Worm (Caenorhabditis elegans) whole organism, early embryonic: ENCODE data around the gene pes-4.

ENCODE experiments used
- B0310.2 ChIP-seq: sonication (generic microtip); optimal IDR thresholded peaks from 2 replicates; lab custom pipeline; 2016; ENCODE audit warnings: mild to moderate bottlenecking, missing genetic modification characterization, missing compliant biosample characterization
- F13C5.2 ChIP-seq: sonication (generic microtip); optimal IDR thresholded peaks from 2 replicates; lab custom pipeline; 2017; ENCODE audit warnings: mild to moderate bottlenecking, missing genetic modification characterization, inconsistent platforms, missing compliant biosample characterization
- aly-1 ChIP-seq: sonication (generic microtip); optimal IDR thresholded peaks from 2 replicates; lab custom pipeline; 2016; ENCODE audit warnings: missing genetic modification characterization, missing compliant biosample characterization
- ama-1 ChIP-seq: fragments of 150-350 bp; optimal IDR thresholded peaks from 2 replicates; lab custom pipeline; 2014
- ceh-13 ChIP-seq: fragments of 200-800 bp; sonication (Bioruptor generic); optimal IDR thresholded peaks from 2 replicates; lab custom pipeline; 2018; ENCODE audit warnings: mild to moderate bottlenecking, missing genetic modification characterization, missing compliant biosample characterization
- ceh-36 ChIP-seq: sonication (generic microtip); optimal IDR thresholded peaks from 2 replicates; lab custom pipeline; 2016; ENCODE audit warnings: missing genetic modification characterization, inconsistent platforms, missing compliant biosample characterization
- ets-7 ChIP-seq: sonication (generic microtip); optimal IDR thresholded peaks from 2 replicates; lab custom pipeline; 2016; ENCODE audit warnings: missing genotype, missing genetic modification characterization, missing compliant biosample characterization
- flt-1 ChIP-seq: fragments of 200-800 bp; sonication (Bioruptor generic); IDR thresholded peaks from 2 replicates; pipeline ENCODE4 v1.3.6; 2022; ENCODE audit warnings: missing genetic modification characterization, missing compliant biosample characterization
- hmbx-1 ChIP-seq: sonication (generic microtip); optimal IDR thresholded peaks from 2 replicates; lab custom pipeline; 2016; ENCODE audit warnings: mild to moderate bottlenecking, missing genetic modification characterization, missing compliant biosample characterization
- hmg-4 ChIP-seq: fragments of 200-800 bp; sonication (Bioruptor generic); optimal IDR thresholded peaks from 2 replicates; lab custom pipeline; 2018; ENCODE audit warnings: mild to moderate bottlenecking, missing genetic modification characterization, missing compliant biosample characterization
- hnd-1 ChIP-seq: sonication (generic microtip); optimal IDR thresholded peaks from 2 replicates; lab custom pipeline; 2016; ENCODE audit warnings: missing genetic modification characterization, missing compliant biosample characterization
- pes-1 ChIP-seq: fragments of 200-800 bp; sonication (Bioruptor generic); IDR thresholded peaks from 2 replicates; pipeline ENCODE4 v1.3.6; 2022; ENCODE audit warnings: missing genetic modification reagents, missing genetic modification characterization, missing compliant biosample characterization
- scrt-1 ChIP-seq: fragments of 200-800 bp; sonication (Bioruptor generic); IDR thresholded peaks from 2 replicates; pipeline ENCODE4 v1.3.6; 2022; ENCODE audit warnings: missing genetic modification characterization, missing compliant biosample characterization
- sea-1 ChIP-seq: fragments of 200-800 bp; sonication (Bioruptor generic); conservative IDR thresholded peaks from 2 replicates; pipeline ENCODE4 v1.3.6; 2022; ENCODE audit warnings: missing genetic modification characterization, missing compliant biosample characterization
- tbx-11 ChIP-seq: fragments of 200-800 bp; sonication (Bioruptor generic); IDR thresholded peaks from 2 replicates; pipeline ENCODE4 v1.3.6; 2022; ENCODE audit warnings: missing genetic modification characterization, missing compliant biosample characterization
- tbx-37 ChIP-seq: fragments of 200-800 bp; sonication (Bioruptor generic); conservative IDR thresholded peaks from 2 replicates; pipeline ENCODE4 v1.3.6; 2022; ENCODE audit warnings: missing genetic modification reagents, missing genetic modification characterization, missing compliant biosample characterization
- tra-4 ChIP-seq: sonication (generic microtip); optimal IDR thresholded peaks from 2 replicates; lab custom pipeline; 2017; ENCODE audit warnings: missing genetic modification characterization, missing compliant biosample characterization

The pes-4 gene

DNA sequence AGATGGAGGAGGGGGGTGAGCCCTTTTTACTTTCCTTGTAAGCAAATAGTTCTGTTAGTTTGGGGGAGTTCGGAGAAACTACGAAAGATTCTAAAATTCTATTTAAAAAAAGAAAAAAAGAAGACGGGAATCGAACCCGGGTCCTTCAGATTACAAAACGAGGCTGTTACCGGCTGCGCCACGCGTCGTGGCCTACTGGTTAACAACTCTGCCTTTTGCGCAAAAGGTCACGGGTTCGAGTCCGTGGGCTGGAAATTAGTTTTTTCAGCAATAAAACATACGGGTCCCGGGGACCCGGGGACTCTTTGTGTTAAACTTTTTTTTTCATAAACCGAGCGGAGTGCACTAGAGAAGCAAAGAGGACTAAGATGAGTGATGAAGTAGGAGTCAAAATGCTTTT, 1.1 kb upstream of the pes-4 start:
- no peak for TF ChIP-seq B0310.2 (tag; lab: Kevin White, UChicago)
- no peak for TF ChIP-seq tbx-11 (GFP tag; lab: Robert Waterston, UW)
- TF ChIP-seq ceh-13 (GFP tag; lab: Kevin White, UChicago) = no peak
- TF ChIP-seq ceh-36 (tag; lab: Kevin White, UChicago) = no peak
- TF ChIP-seq hmg-4 = no peak
- no peak for TF ChIP-seq aly-1 (tag; lab: Kevin White, UChicago)

DNA sequence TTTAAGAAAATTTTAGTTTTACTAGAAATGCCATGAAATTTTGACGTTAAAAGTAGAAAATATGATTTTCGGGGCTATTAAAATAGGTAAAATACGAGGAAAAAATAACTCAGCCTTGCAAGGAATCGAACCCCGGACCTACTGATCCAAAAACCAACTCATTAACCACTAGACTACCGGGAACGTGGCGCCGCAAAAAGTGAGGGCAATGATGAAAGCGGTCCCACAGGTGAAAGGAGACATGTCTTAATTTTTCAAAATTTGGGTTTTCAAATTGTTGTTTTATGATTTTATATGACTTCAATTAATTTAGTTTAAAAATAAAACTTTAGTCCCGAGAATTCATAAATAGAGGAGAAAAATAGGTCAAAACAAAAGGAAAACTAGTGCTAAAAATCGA, 598 bp upstream of the pes-4 start:
- TF ChIP-seq F13C5.2 = no peak
- TF ChIP-seq hmg-4 = no peak
- TF ChIP-seq B0310.2 (tag; lab: Kevin White, UChicago) = no peak
- no peak for TF ChIP-seq tbx-11 (GFP tag; lab: Robert Waterston, UW)
- no peak for TF ChIP-seq flt-1 (GFP tag; lab: Robert Waterston, UW)
- no peak for TF ChIP-seq scrt-1 (GFP tag; lab: Robert Waterston, UW)
- no peak for TF ChIP-seq hmbx-1 (tag; lab: Kevin White, UChicago)
- TF ChIP-seq hnd-1 (tag; lab: Kevin White, UChicago) = no peak
- TF ChIP-seq sea-1 (GFP tag; lab: Robert Waterston, UW) = no peak
- no peak for TF ChIP-seq ama-1 (lab: Kevin White, UChicago)
- TF ChIP-seq aly-1 (tag; lab: Kevin White, UChicago) = no peak
- TF ChIP-seq pes-1 (GFP tag; lab: Robert Waterston, UW) = no peak
- no peak for TF ChIP-seq ceh-13 (GFP tag; lab: Kevin White, UChicago)
- no peak for TF ChIP-seq tra-4 (tag; lab: Kevin White, UChicago)
- no peak for TF ChIP-seq ets-7 (tag; lab: Kevin White, UChicago)
- TF ChIP-seq ceh-36 (tag; lab: Kevin White, UChicago) = no peak
- TF ChIP-seq tbx-37 = no peak

DNA sequence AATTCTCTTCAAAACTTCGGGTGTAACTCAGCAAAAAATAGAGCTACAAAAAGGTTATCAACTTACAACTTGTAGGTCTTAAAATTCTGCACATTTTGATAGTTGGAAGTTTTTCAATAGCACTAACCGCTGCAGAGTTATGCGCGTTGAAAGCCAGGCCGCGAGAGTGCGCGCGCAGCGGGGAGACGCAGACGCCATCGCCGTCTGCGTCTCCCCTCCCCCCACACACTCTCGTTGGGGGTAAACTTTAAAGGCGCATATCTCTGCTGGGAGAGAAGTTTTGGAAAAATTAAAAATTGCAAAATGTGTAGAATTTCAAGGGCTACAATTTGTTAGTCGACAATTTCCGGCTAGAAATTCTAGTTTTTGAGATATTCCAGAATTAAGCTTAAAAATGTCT, 564 bp downstream of the pes-4 start:
- TF ChIP-seq hmbx-1 (tag; lab: Kevin White, UChicago) (no peak), ets-7 (tag; lab: Kevin White, UChicago) (no peak), tbx-37 (no peak), B0310.2 (tag; lab: Kevin White, UChicago) (no peak), hnd-1 (tag; lab: Kevin White, UChicago) (no peak)

DNA sequence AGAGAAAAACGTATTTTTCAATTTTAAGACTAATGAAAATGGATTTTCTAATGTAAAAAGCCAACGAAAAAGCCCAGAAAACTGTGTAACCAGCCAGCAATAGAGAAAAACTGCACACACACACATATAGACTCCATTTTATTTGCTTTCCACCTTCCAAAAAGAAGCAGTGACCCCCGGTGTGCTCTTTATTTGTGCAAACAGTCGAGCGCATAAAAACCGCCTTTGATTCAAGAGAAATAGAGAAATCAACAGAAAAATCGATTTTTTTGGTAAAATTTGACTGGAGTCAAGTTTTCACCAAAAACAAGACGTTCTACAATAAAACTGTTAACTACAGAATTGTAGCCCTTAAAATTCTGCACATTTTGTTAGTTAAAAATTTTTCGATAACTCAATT, 1.5 kb downstream of the pes-4 start:
- TF ChIP-seq ceh-36 (tag; lab: Kevin White, UChicago) = no peak
- no peak for TF ChIP-seq B0310.2 (tag; lab: Kevin White, UChicago)

DNA sequence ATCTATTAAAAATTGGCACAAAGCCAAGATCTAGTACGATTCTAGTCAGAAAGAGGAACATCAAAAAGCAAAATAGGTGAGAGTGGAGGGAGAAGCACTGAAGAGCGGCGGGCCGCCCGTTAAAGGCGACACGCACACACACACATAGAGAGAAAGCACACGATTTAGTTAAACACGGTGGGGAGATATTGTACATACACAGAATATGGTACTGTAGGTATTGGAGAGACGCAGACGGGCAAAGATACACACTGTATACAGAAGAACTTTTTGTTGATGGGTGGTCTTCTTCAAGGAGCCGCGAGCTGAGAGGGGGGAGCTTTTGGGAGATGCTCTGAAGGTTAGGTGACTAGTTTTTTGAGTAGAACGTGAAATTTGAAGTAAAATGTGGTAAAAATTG, 3.8 kb downstream of the pes-4 start:
- no peak for TF ChIP-seq tbx-11 (GFP tag; lab: Robert Waterston, UW)
- no peak for TF ChIP-seq ceh-13 (GFP tag; lab: Kevin White, UChicago)
- no peak for TF ChIP-seq tbx-37

DNA sequence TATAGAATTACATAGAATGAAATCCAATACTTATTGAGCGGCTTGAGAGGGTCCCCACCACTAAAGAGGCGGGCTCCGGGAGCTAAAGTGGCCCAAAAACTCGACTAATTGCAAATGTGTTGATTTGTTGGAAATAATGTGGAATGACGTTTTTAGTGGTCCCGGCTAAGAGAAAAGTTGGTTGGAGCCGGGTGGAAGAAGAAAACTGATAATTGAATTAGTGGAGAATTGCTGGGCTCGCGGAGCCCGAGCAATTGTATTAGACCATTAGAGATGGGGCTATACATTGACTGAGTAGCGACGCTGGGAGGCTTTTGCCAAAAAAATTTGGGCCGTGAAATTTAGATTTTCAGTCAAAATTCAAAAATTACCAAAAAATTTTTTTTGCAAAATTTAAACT, 4.5 kb downstream of the pes-4 start:
- no peak for TF ChIP-seq ceh-13 (GFP tag; lab: Kevin White, UChicago)

DNA sequence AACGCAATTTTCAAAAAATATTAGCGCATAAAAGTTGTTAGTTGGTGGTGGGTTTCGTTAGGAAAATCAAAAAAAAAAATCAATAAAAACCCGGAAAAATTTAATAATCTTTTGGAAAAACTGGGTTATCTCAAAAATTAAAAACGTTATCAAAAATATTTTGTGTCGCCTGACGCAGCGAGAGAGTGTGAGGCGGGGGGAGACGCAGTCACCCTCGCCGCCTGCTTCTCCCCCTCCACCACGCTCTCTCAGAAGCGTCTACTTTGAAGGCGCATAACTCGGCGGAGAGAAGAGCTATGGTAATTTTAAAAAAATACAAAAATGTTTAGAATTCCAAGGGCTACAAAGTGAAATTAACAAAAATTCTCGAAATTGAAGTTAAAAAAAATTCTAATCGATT, 5.0 kb downstream of the pes-4 start:
- no peak for TF ChIP-seq tbx-11 (GFP tag; lab: Robert Waterston, UW)
- no peak for TF ChIP-seq ets-7 (tag; lab: Kevin White, UChicago)
- no peak for TF ChIP-seq flt-1 (GFP tag; lab: Robert Waterston, UW)
- no peak for TF ChIP-seq pes-1 (GFP tag; lab: Robert Waterston, UW)
- no peak for TF ChIP-seq hmbx-1 (tag; lab: Kevin White, UChicago)
- TF ChIP-seq ceh-13 (GFP tag; lab: Kevin White, UChicago) = no peak
- no peak for TF ChIP-seq aly-1 (tag; lab: Kevin White, UChicago)
- TF ChIP-seq tra-4 (tag; lab: Kevin White, UChicago) = no peak

DNA sequence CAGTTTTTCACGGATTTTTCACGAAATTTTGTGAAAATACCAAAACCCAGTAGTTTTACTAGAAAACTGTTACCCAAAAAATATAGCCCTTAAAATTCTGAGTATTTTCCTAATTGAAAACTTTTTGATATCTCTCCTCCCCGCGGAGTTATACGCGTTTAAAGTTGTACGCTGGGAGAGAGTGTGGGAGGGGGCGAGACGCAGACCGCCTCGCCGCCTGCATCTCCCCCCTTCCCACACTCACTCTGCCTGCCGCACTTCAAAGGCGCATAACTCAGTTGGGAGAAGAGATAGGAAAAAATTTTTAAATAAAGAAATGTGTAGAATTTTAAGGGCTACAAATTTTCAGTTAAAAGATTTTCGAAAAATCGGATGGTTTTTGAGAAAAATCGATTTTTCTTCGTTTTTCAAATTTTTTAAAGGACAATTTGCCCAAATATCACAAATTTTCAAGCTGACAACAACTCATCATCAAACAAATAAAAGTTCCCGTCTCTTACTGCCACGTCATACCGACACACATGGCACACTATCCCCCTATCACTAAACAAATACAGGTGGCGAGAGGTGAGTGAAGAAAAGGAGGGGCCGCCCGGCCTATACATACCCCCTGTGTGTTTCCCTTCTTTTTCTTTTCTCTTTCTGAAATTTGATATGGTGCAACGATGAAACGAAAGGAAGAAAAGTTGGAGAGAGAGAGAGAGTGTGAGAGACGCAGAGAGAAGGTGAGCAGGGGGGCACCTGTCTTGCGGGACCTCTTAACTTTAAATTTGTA, 6.6 kb downstream of the pes-4 start:
- TF ChIP-seq hmg-4 = no peak
- TF ChIP-seq scrt-1 (GFP tag; lab: Robert Waterston, UW) = no peak
- TF ChIP-seq pes-1 (GFP tag; lab: Robert Waterston, UW) = no peak
- no peak for TF ChIP-seq ceh-36 (tag; lab: Kevin White, UChicago)
- no peak for TF ChIP-seq F13C5.2
- TF ChIP-seq ama-1 (lab: Kevin White, UChicago) = no peak
- no peak for TF ChIP-seq ceh-13 (GFP tag; lab: Kevin White, UChicago)
- TF ChIP-seq hnd-1 (tag; lab: Kevin White, UChicago) = no peak
- TF ChIP-seq tbx-11 (GFP tag; lab: Robert Waterston, UW) = no peak

DNA sequence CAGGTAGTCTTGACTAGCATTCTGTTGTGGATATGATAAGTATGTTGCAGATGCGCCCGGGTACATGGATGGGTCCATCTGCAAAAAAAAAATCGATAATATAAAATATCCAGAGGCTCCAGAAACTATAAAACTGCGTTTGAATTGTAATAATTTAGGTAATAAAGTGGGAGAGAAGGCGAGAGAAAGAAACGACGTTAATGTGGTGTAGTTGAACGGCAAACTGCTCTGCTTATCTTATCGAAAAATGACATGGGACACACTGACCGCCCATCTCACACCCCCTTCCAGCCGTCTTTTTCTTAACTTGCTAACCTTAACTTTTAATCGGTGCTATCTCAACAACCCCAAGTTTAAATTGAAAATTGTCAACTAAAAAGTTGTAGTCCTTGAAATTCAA, 8.1 kb downstream of the pes-4 start:
- TF ChIP-seq F13C5.2 (no peak), tra-4 (tag; lab: Kevin White, UChicago) (no peak), aly-1 (tag; lab: Kevin White, UChicago) (no peak), sea-1 (GFP tag; lab: Robert Waterston, UW) (no peak), hmbx-1 (tag; lab: Kevin White, UChicago) (no peak), pes-1 (GFP tag; lab: Robert Waterston, UW) (no peak), ama-1 (lab: Kevin White, UChicago) (no peak), ceh-36 (tag; lab: Kevin White, UChicago) (no peak), tbx-11 (GFP tag; lab: Robert Waterston, UW) (no peak), scrt-1 (GFP tag; lab: Robert Waterston, UW) (no peak), ceh-13 (GFP tag; lab: Kevin White, UChicago) (no peak), B0310.2 (tag; lab: Kevin White, UChicago) (no peak), tbx-37 (no peak), hmg-4 (no peak), hnd-1 (tag; lab: Kevin White, UChicago) (no peak)
